Fruit fly (Drosophila melanogaster) whole organism, embryonic: ENCODE results near the gene CG42726.

ENCODE experiments used
- Antp ChIP-seq: fragments of 200-800 bp; sonication (Bioruptor generic); optimal IDR thresholded peaks from 3 replicates; lab custom pipeline; 2016; ENCODE audit warnings: missing biosample characterization, missing genetic modification characterization
- CG11093 ChIP-seq: fragments of 200-800 bp; sonication (Bioruptor generic); IDR thresholded peaks from 3 replicates; pipeline ENCODE4 v1.3.6; 2022; ENCODE audit warnings: missing biosample characterization, missing genetic modification characterization
- CG12236 ChIP-seq: fragments of 200-800 bp; sonication (Bioruptor generic); optimal IDR thresholded peaks from 2 replicates; lab custom pipeline; 2016; ENCODE audit warnings: missing biosample characterization, missing genetic modification characterization
- CG12391 ChIP-seq: fragments of 200-800 bp; sonication (Bioruptor generic); optimal IDR thresholded peaks from 3 replicates; lab custom pipeline; 2018; ENCODE audit warnings: missing biosample characterization, mild to moderate bottlenecking, missing genetic modification characterization, moderate library complexity
- CG14014 ChIP-seq: fragments of 200-800 bp; sonication (Bioruptor generic); IDR thresholded peaks from 2 replicates; pipeline ENCODE4 v1.3.6; 2022; ENCODE audit warnings: missing biosample characterization, missing genetic modification characterization
- CG15073 ChIP-seq: fragments of 200-800 bp; sonication (Bioruptor generic); optimal IDR thresholded peaks from 2 replicates; lab custom pipeline; 2016; ENCODE audit warnings: missing biosample characterization, missing genetic modification characterization
- CG17186 ChIP-seq: fragments of 200-800 bp; sonication (Bioruptor generic); optimal IDR thresholded peaks from 3 replicates; lab custom pipeline; 2017; ENCODE audit warnings: missing biosample characterization, missing genetic modification reagents, missing genetic modification characterization
- CG17385 ChIP-seq: fragments of 200-800 bp; sonication (Bioruptor generic); optimal IDR thresholded peaks from 3 replicates; lab custom pipeline; 2018; ENCODE audit warnings: missing biosample characterization, mild to moderate bottlenecking, missing genetic modification characterization
- CG18476 ChIP-seq: fragments of 200-800 bp; sonication (Bioruptor generic); optimal IDR thresholded peaks from 2 replicates; lab custom pipeline; 2016; ENCODE audit warnings: missing biosample characterization, mild to moderate bottlenecking, missing genetic modification characterization
- CG2199 ChIP-seq: fragments of 200-800 bp; sonication (Bioruptor generic); IDR thresholded peaks from 3 replicates; pipeline ENCODE4 v1.3.6; 2022; ENCODE audit warnings: missing biosample characterization, missing genetic modification characterization
- CG2202 ChIP-seq: fragments of 200-800 bp; sonication (Bioruptor generic); optimal IDR thresholded peaks from 2 replicates; lab custom pipeline; 2018; ENCODE audit warnings: missing biosample characterization, mild to moderate bottlenecking, missing genetic modification characterization
- CG30403 ChIP-seq: fragments of 200-800 bp; sonication (Bioruptor generic); optimal IDR thresholded peaks from 3 replicates; lab custom pipeline; 2016; ENCODE audit warnings: missing biosample characterization, missing genetic modification characterization
- CG31224 ChIP-seq: fragments of 200-800 bp; sonication (Bioruptor generic); IDR thresholded peaks from 2 replicates; pipeline ENCODE4 v1.3.6; 2022; ENCODE audit warnings: missing biosample characterization, missing genetic modification characterization
- CG31365 ChIP-seq: fragments of 200-800 bp; sonication (Bioruptor generic); optimal IDR thresholded peaks from 2 replicates; lab custom pipeline; 2018; ENCODE audit warnings: missing biosample characterization, mild to moderate bottlenecking, missing genetic modification characterization
- CG3281 ChIP-seq: fragments of 200-800 bp; sonication (Bioruptor generic); optimal IDR thresholded peaks from 3 replicates; lab custom pipeline; 2017; ENCODE audit warnings: missing biosample characterization, mild to moderate bottlenecking, missing genetic modification characterization
- CG34224 ChIP-seq: fragments of 200-800 bp; sonication (Bioruptor generic); IDR thresholded peaks from 3 replicates; pipeline ENCODE4 v1.3.6; 2022; ENCODE audit warnings: missing biosample characterization, missing genetic modification characterization; ENCODE audit not compliant: partially characterized antibody
- CG3838 ChIP-seq: fragments of 200-800 bp; sonication (Bioruptor generic); optimal IDR thresholded peaks from 3 replicates; lab custom pipeline; 2016; ENCODE audit warnings: missing biosample characterization, missing genetic modification characterization
- CG7271 ChIP-seq: fragments of 200-800 bp; sonication (Bioruptor generic); optimal IDR thresholded peaks from 2 replicates; lab custom pipeline; 2018; ENCODE audit warnings: missing biosample characterization, mild to moderate bottlenecking, missing genetic modification characterization, moderate library complexity
- CG7357 ChIP-seq: fragments of 200-800 bp; sonication (Bioruptor generic); IDR thresholded peaks from 3 replicates; pipeline ENCODE4 v1.3.6; 2022; ENCODE audit warnings: missing biosample characterization, missing genetic modification characterization
- CG7372 ChIP-seq: fragments of 200-800 bp; sonication (Bioruptor generic); IDR thresholded peaks from 2 replicates; pipeline ENCODE4 v1.3.6; 2022; ENCODE audit warnings: missing biosample characterization, missing genetic modification characterization
- CG8359 ChIP-seq: fragments of 200-800 bp; sonication (Bioruptor generic); optimal IDR thresholded peaks from 2 replicates; lab custom pipeline; 2017; ENCODE audit warnings: missing biosample characterization, mild to moderate bottlenecking, missing genetic modification characterization, borderline replicate concordance
- CG8924 ChIP-seq: fragments of 200-800 bp; optimal IDR thresholded peaks from 3 replicates; lab custom pipeline; 2019; ENCODE audit warnings: missing biosample characterization, mild to moderate bottlenecking, missing genetic modification characterization, moderate library complexity
- CG9437 ChIP-seq: fragments of 200-800 bp; sonication (Bioruptor generic); optimal IDR thresholded peaks from 2 replicates; lab custom pipeline; 2018; ENCODE audit warnings: missing biosample characterization, mild to moderate bottlenecking, missing genetic modification characterization
- Dek ChIP-seq: fragments of 200-800 bp; sonication (Bioruptor generic); optimal IDR thresholded peaks from 3 replicates; lab custom pipeline; 2019; ENCODE audit warnings: missing biosample characterization, mild to moderate bottlenecking, missing genetic modification characterization, moderate library complexity
- Dll ChIP-seq: fragments of 200-800 bp; sonication (Bioruptor generic); IDR thresholded peaks from 4 replicates; pipeline ENCODE4 v1.3.6; 2022; ENCODE audit warnings: missing biosample characterization, missing genetic modification characterization; ENCODE audit not compliant: partially characterized antibody
- Fer3 ChIP-seq: fragments of 200-800 bp; sonication (Bioruptor generic); optimal IDR thresholded peaks from 2 replicates; lab custom pipeline; 2018; ENCODE audit warnings: missing biosample characterization, mild to moderate bottlenecking, missing genetic modification characterization, moderate library complexity
- GATAe ChIP-seq: fragments of 200-800 bp; sonication (Bioruptor generic); conservative IDR thresholded peaks from 2 replicates; pipeline ENCODE4 v1.3.6; 2022; ENCODE audit warnings: missing biosample characterization, missing genetic modification characterization
- HHEX ChIP-seq: fragments of 200-800 bp; sonication (Bioruptor generic); optimal IDR thresholded peaks from 3 replicates; lab custom pipeline; 2017; ENCODE audit warnings: missing biosample characterization, mild to moderate bottlenecking, missing genetic modification characterization, missing genetic modification reagents
- HLH3B ChIP-seq: fragments of 200-800 bp; sonication (Bioruptor generic); IDR thresholded peaks from 2 replicates; pipeline ENCODE4 v1.3.6; 2022; ENCODE audit warnings: missing biosample characterization, missing genetic modification characterization
- Hand ChIP-seq: fragments of 200-800 bp; sonication (Bioruptor generic); optimal IDR thresholded peaks from 2 replicates; lab custom pipeline; 2017; ENCODE audit warnings: mild to moderate bottlenecking, missing biosample characterization, missing genetic modification reagents, missing genetic modification characterization
- HmgD ChIP-seq: fragments of 200-800 bp; sonication (Bioruptor generic); optimal IDR thresholded peaks from 3 replicates; lab custom pipeline; 2016; ENCODE audit warnings: missing biosample characterization, missing genetic modification characterization
- NC2β ChIP-seq: fragments of 200-800 bp; sonication (Bioruptor generic); optimal IDR thresholded peaks from 2 replicates; lab custom pipeline; 2016; ENCODE audit warnings: missing biosample characterization, missing genetic modification characterization
- Nf-YA ChIP-seq: fragments of 200-800 bp; sonication (Bioruptor generic); IDR thresholded peaks from 2 replicates; pipeline ENCODE4 v1.3.6; 2022; ENCODE audit warnings: missing biosample characterization, missing genetic modification characterization
- Sox102F ChIP-seq: fragments of 200-800 bp; sonication (Bioruptor generic); optimal IDR thresholded peaks from 2 replicates; lab custom pipeline; 2018; ENCODE audit warnings: missing biosample characterization, mild to moderate bottlenecking, missing genetic modification characterization, moderate library complexity
- Sry-β ChIP-seq: fragments of 200-800 bp; sonication (Bioruptor generic); optimal IDR thresholded peaks from 2 replicates; lab custom pipeline; 2018; ENCODE audit warnings: missing biosample characterization, mild to moderate bottlenecking, missing genetic modification characterization, moderate library complexity
- ara ChIP-seq: fragments of 200-800 bp; sonication (Bioruptor generic); IDR thresholded peaks from 2 replicates; pipeline ENCODE4 v1.3.6; 2022; ENCODE audit warnings: missing biosample characterization, missing genetic modification characterization
- cad ChIP-seq: fragments of >200 bp; optimal IDR thresholded peaks from 2 replicates; lab custom pipeline; 2017; ENCODE audit warnings: missing biosample characterization, missing genetic modification characterization
- corto ChIP-seq: fragments of 200-800 bp; sonication (Bioruptor generic); optimal IDR thresholded peaks from 2 replicates; lab custom pipeline; 2016; ENCODE audit warnings: missing biosample characterization, mild to moderate bottlenecking, missing genetic modification characterization, moderate library complexity
- danr ChIP-seq: fragments of 200-800 bp; sonication (Bioruptor generic); IDR thresholded peaks from 2 replicates; pipeline ENCODE4 v1.3.6; 2022; ENCODE audit warnings: missing biosample characterization, missing genetic modification characterization
- disco-r ChIP-seq: fragments of 200-800 bp; sonication (Bioruptor generic); optimal IDR thresholded peaks from 2 replicates; lab custom pipeline; 2016; ENCODE audit warnings: missing biosample characterization, missing genetic modification characterization
- dmrt99B ChIP-seq: fragments of 200-800 bp; sonication (Bioruptor generic); optimal IDR thresholded peaks from 2 replicates; lab custom pipeline; 2018; ENCODE audit warnings: missing biosample characterization, mild to moderate bottlenecking, missing genetic modification characterization, moderate library complexity
- emc ChIP-seq: fragments of 200-800 bp; sonication (Bioruptor generic); optimal IDR thresholded peaks from 2 replicates; lab custom pipeline; 2016; ENCODE audit warnings: missing biosample characterization, missing genetic modification characterization
- ems ChIP-seq: fragments of 200-800 bp; sonication (Bioruptor generic); optimal IDR thresholded peaks from 3 replicates; lab custom pipeline; 2016; ENCODE audit warnings: missing biosample characterization, missing genetic modification characterization
- exex ChIP-seq: fragments of 200-800 bp; sonication (Bioruptor generic); optimal IDR thresholded peaks from 4 replicates; lab custom pipeline; 2018; ENCODE audit warnings: missing biosample characterization, mild to moderate bottlenecking, missing genetic modification characterization, moderate library complexity
- fd102C ChIP-seq: fragments of 200-800 bp; sonication (Bioruptor generic); optimal IDR thresholded peaks from 2 replicates; lab custom pipeline; 2018; ENCODE audit warnings: missing biosample characterization, mild to moderate bottlenecking, missing genetic modification characterization, moderate library complexity
- gce ChIP-seq: fragments of 200-800 bp; sonication (Bioruptor generic); IDR thresholded peaks from 3 replicates; pipeline ENCODE4 v1.3.6; 2022; ENCODE audit warnings: missing biosample characterization, missing genetic modification characterization
- grn ChIP-seq: fragments of 200-800 bp; sonication (Bioruptor generic); optimal IDR thresholded peaks from 3 replicates; lab custom pipeline; 2017; ENCODE audit warnings: missing biosample characterization, missing genetic modification characterization
- hth ChIP-seq: fragments of >200 bp; optimal IDR thresholded peaks from 2 replicates; lab custom pipeline; 2017; ENCODE audit warnings: inconsistent platforms
- sim ChIP-seq: fragments of 200-800 bp; sonication (Bioruptor generic); IDR thresholded peaks from 2 replicates; pipeline ENCODE4 v1.3.6; 2022; ENCODE audit warnings: missing biosample characterization, missing genetic modification characterization
- toy ChIP-seq: fragments of 200-800 bp; sonication (Bioruptor generic); IDR thresholded peaks from 2 replicates; pipeline ENCODE4 v1.3.6; 2022; ENCODE audit warnings: missing biosample characterization, missing genetic modification characterization
- trh ChIP-seq: fragments of 200-800 bp; sonication (Bioruptor generic); optimal IDR thresholded peaks from 2 replicates; lab custom pipeline; 2016; ENCODE audit warnings: missing biosample characterization, missing genetic modification characterization
- zfh2 ChIP-seq: fragments of 200-800 bp; sonication (Bioruptor generic); optimal IDR thresholded peaks from 2 replicates; lab custom pipeline; 2016; ENCODE audit warnings: missing biosample characterization, missing genetic modification characterization

The CG42726 gene

DNA sequence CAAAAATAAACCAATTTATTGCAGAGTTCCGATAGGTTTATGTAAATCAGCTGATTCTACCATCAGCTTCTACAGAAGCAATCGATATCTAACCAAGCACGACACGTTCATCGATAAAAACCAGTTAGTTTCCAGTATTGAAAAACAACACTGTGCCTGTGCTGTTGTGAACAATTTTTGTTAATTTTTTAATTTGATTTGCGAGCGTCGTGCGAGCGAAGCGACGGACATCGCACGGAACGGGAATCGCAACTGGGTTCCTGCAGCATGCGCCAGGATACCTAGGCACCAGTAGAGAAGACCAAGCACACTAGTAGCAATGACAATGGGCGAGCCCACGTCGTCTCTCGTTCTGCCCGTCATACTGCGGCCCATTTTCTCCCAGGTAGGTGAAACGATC lies 24.0 kb downstream of the CG42726 start, which contains the start of the genes Ccm3 and CG6136 (continued):
- peak; percentile 42 for TF ChIP-seq Fer3 (tag; lab: Kevin White, UChicago)
- TF ChIP-seq CG2199 (GFP tag; lab: Robert Waterston, UW) = no peak
- TF ChIP-seq gce (GFP tag; lab: Robert Waterston, UW) = no peak
- no peak for TF ChIP-seq dmrt99B (tag; lab: Kevin White, UChicago)
- TF ChIP-seq Dek = no peak
- no peak for TF ChIP-seq CG12236 (GFP tag; lab: Kevin White, UChicago)
- peak; percentile 92 for TF ChIP-seq CG34224
- no peak for TF ChIP-seq emc (GFP tag; lab: Kevin White, UChicago)
- TF ChIP-seq Antp (GFP tag; lab: Kevin White, UChicago) = peak; percentile 29
- no peak for TF ChIP-seq CG8359 (GFP tag; lab: Kevin White, UChicago)
- TF ChIP-seq CG7357 (GFP tag; lab: Robert Waterston, UW) = no peak
- TF ChIP-seq CG17385 = peak; percentile 41
- peak; percentile 6 for TF ChIP-seq CG7271 (tag; lab: Kevin White, UChicago)
- TF ChIP-seq CG15073 (GFP tag; lab: Kevin White, UChicago) = no peak
- peak; percentile 41 for TF ChIP-seq CG30403
- TF ChIP-seq CG2202 = no peak
- TF ChIP-seq Sox102F (GFP tag; lab: Kevin White, UChicago) = no peak
- no peak for TF ChIP-seq toy (GFP tag; lab: Robert Waterston, UW)
- no peak for TF ChIP-seq Hand (GFP tag; lab: Kevin White, UChicago)
- peak; percentile 65; the same call in 1 of the 2 replicates for TF ChIP-seq CG14014
- peak; percentile 49 for TF ChIP-seq HmgD
- no peak for TF ChIP-seq hth
- 0 out of 2 replicates have a peak, but pooled peaks have one; percentile 26 for TF ChIP-seq HLH3B (GFP tag; lab: Robert Waterston, UW)
- no peak for TF ChIP-seq sim (GFP tag; lab: Robert Waterston, UW)
- no peak for TF ChIP-seq HHEX (GFP tag; lab: Kevin White, UChicago)
- TF ChIP-seq CG11093 (GFP tag; lab: Robert Waterston, UW) = no peak
- TF ChIP-seq GATAe (GFP tag; lab: Robert Waterston, UW) = no peak
- TF ChIP-seq grn (GFP tag; lab: Kevin White, UChicago) = no peak
- TF ChIP-seq CG8924 (tag; lab: Kevin White, UChicago) = peak; percentile 57
- peak; percentile 52 for TF ChIP-seq CG17186 (GFP tag; lab: Kevin White, UChicago)
- no peak for TF ChIP-seq ems
- TF ChIP-seq NC2β (GFP tag; lab: Kevin White, UChicago) = peak; percentile 35
- TF ChIP-seq Sry-β (GFP tag; lab: Kevin White, UChicago) = no peak
- TF ChIP-seq danr = no peak
- no peak for TF ChIP-seq fd102C (GFP tag; lab: Kevin White, UChicago)
- peak; percentile 40 for TF ChIP-seq CG9437 (GFP tag; lab: Kevin White, UChicago)
- peak; percentile 16 for TF ChIP-seq CG12391
- no peak for TF ChIP-seq trh (GFP tag; lab: Kevin White, UChicago)
- TF ChIP-seq CG31224 = no peak
- TF ChIP-seq Nf-YA (GFP tag; lab: Robert Waterston, UW) = no peak
- TF ChIP-seq CG31365 (tag; lab: Kevin White, UChicago) = no peak
- peak; percentile 15; the same call in 1 of the 2 replicates for TF ChIP-seq ara (GFP tag; lab: Robert Waterston, UW)
- TF ChIP-seq cad (GFP tag; lab: Kevin White, UChicago) = no peak
- TF ChIP-seq zfh2 (GFP tag; lab: Kevin White, UChicago) = peak; percentile 48
- no peak for TF ChIP-seq disco-r (GFP tag; lab: Kevin White, UChicago)
- TF ChIP-seq CG18476 = no peak
- TF ChIP-seq CG7372 (GFP tag; lab: Robert Waterston, UW) = no peak
- no peak for TF ChIP-seq CG3838
- TF ChIP-seq Dll (GFP tag; lab: Robert Waterston, UW) = peak; percentile 91
- TF ChIP-seq exex (tag; lab: Kevin White, UChicago) = peak; percentile 43
- TF ChIP-seq CG3281 (GFP tag; lab: Kevin White, UChicago) = peak; percentile 35
- no peak for TF ChIP-seq corto (GFP tag; lab: Kevin White, UChicago)
